Fruit fly (Drosophila melanogaster) whole organism, prepupa: ENCODE measurements around the gene Argl.
A peak's percentile ranks its signal among the peaks of the same experiment; 100 is the strongest.

Experiments
- CG11762 ChIP-seq: fragments of 200-800 bp; sonication (Bioruptor generic); optimal IDR thresholded peaks from 3 replicates; lab custom pipeline; 2016; ENCODE audit warnings: missing biosample characterization, missing genetic modification characterization; ENCODE audit not compliant: insufficient read depth
- CG11902 ChIP-seq: fragments of 200-800 bp; sonication (Bioruptor generic); optimal IDR thresholded peaks from 3 replicates; lab custom pipeline; 2016; ENCODE audit warnings: missing biosample characterization, missing genetic modification characterization
- CG1621 ChIP-seq: fragments of 200-800 bp; sonication (Bioruptor generic); optimal IDR thresholded peaks from 3 replicates; lab custom pipeline; 2018; ENCODE audit warnings: missing biosample characterization, mild to moderate bottlenecking, missing genetic modification characterization
- CG31627 ChIP-seq: fragments of 200-800 bp; sonication (Bioruptor generic); optimal IDR thresholded peaks from 3 replicates; lab custom pipeline; 2016; ENCODE audit warnings: missing biosample characterization, missing genetic modification characterization
- CG32006 ChIP-seq: fragments of 200-800 bp; sonication (Bioruptor generic); optimal IDR thresholded peaks from 3 replicates; lab custom pipeline; 2017; ENCODE audit warnings: missing biosample characterization, mild to moderate bottlenecking, missing genetic modification characterization
- CG34406 ChIP-seq: fragments of 200-800 bp; sonication (Bioruptor generic); optimal IDR thresholded peaks from 3 replicates; lab custom pipeline; 2016; ENCODE audit warnings: missing biosample characterization, missing genetic modification characterization
- CG4318 ChIP-seq: fragments of 200-800 bp; sonication (Bioruptor generic); optimal IDR thresholded peaks from 3 replicates; lab custom pipeline; 2017; ENCODE audit warnings: missing biosample characterization, mild to moderate bottlenecking, missing genetic modification characterization
- CG6163 ChIP-seq: fragments of 200-800 bp; sonication (Bioruptor generic); IDR thresholded peaks from 3 replicates; pipeline ENCODE4 v1.3.6; 2022; ENCODE audit warnings: missing biosample characterization, missing genetic modification characterization
- CG6276 ChIP-seq: fragments of 200-800 bp; sonication (Bioruptor generic); optimal IDR thresholded peaks from 2 replicates; lab custom pipeline; 2017; ENCODE audit warnings: missing biosample characterization, mild to moderate bottlenecking, missing genetic modification characterization
- CG6792 ChIP-seq: fragments of 200-800 bp; sonication (Bioruptor generic); optimal IDR thresholded peaks from 3 replicates; lab custom pipeline; 2016; ENCODE audit warnings: missing biosample characterization, missing genetic modification characterization
- CG8119 ChIP-seq: fragments of 200-800 bp; sonication (Bioruptor generic); IDR thresholded peaks from 3 replicates; pipeline ENCODE4 v1.3.6; 2022; ENCODE audit warnings: missing biosample characterization, missing genetic modification characterization
- CG8319 ChIP-seq: fragments of 200-800 bp; sonication (Bioruptor generic); optimal IDR thresholded peaks from 3 replicates; lab custom pipeline; 2016; ENCODE audit warnings: missing biosample characterization, missing genetic modification characterization
- CG8632 ChIP-seq: fragments of 200-800 bp; sonication (Bioruptor generic); optimal IDR thresholded peaks from 3 replicates; lab custom pipeline; 2016; ENCODE audit warnings: missing biosample characterization, missing genetic modification characterization
- CG9139 ChIP-seq: fragments of 200-800 bp; sonication (Bioruptor generic); optimal IDR thresholded peaks from 3 replicates; lab custom pipeline; 2017; ENCODE audit warnings: missing biosample characterization, mild to moderate bottlenecking, missing genetic modification characterization
- Eip78C ChIP-seq: fragments of 200-800 bp; sonication (Bioruptor generic); peaks from one replicate; lab custom pipeline; 2016; ENCODE audit warnings: missing biosample characterization, missing genetic modification characterization
- Eip93F ChIP-seq: fragments of 200-800 bp; sonication (Bioruptor generic); optimal IDR thresholded peaks from 2 replicates; lab custom pipeline; 2016; ENCODE audit warnings: missing biosample characterization, mild to moderate bottlenecking, missing genetic modification characterization
- Ets21C ChIP-seq: fragments of 200-800 bp; sonication (Bioruptor generic); optimal IDR thresholded peaks from 3 replicates; lab custom pipeline; 2016; ENCODE audit warnings: missing biosample characterization, missing genetic modification characterization
- Gug ChIP-seq: fragments of 200-800 bp; sonication (Bioruptor generic); IDR thresholded peaks from 2 replicates; pipeline ENCODE4 v1.3.6; 2022; ENCODE audit warnings: missing biosample characterization, missing genetic modification characterization
- Hr38 ChIP-seq: sonication (Bioruptor generic); optimal IDR thresholded peaks from 2 replicates; lab custom pipeline; 2016; ENCODE audit warnings: missing biosample characterization, missing genetic modification characterization
- Hr39 ChIP-seq: fragments of 200-800 bp; sonication (Bioruptor generic); optimal IDR thresholded peaks from 2 replicates; lab custom pipeline; 2016; ENCODE audit warnings: missing biosample characterization, missing genetic modification characterization
- Hr4 ChIP-seq: fragments of 200-800 bp; sonication (Bioruptor generic); optimal IDR thresholded peaks from 3 replicates; lab custom pipeline; 2016; ENCODE audit warnings: missing biosample characterization, missing genetic modification characterization
- Met ChIP-seq: fragments of 200-800 bp; sonication (Bioruptor generic); optimal IDR thresholded peaks from 3 replicates; lab custom pipeline; 2016; ENCODE audit warnings: missing biosample characterization, missing genetic modification characterization
- OdsH ChIP-seq: fragments of 200-800 bp; sonication (Bioruptor generic); optimal IDR thresholded peaks from 3 replicates; lab custom pipeline; 2016; ENCODE audit warnings: missing biosample characterization, missing genetic modification characterization
- Sox14 ChIP-seq: fragments of 200-800 bp; sonication (Bioruptor generic); optimal IDR thresholded peaks from 3 replicates; lab custom pipeline; 2016; ENCODE audit warnings: missing biosample characterization, missing genetic modification characterization
- achi ChIP-seq: fragments of 200-800 bp; sonication (Bioruptor generic); optimal IDR thresholded peaks from 3 replicates; lab custom pipeline; 2016; ENCODE audit warnings: missing biosample characterization, missing genetic modification characterization
- acj6 ChIP-seq: fragments of 200-800 bp; sonication (Bioruptor generic); optimal IDR thresholded peaks from 3 replicates; lab custom pipeline; 2016; ENCODE audit warnings: missing biosample characterization, missing genetic modification characterization
- cyc ChIP-seq: fragments of 200-800 bp; sonication (Bioruptor generic); optimal IDR thresholded peaks from 3 replicates; lab custom pipeline; 2016; ENCODE audit warnings: missing biosample characterization, missing genetic modification characterization
- dac ChIP-seq: fragments of 200-800 bp; sonication (Bioruptor generic); optimal IDR thresholded peaks from 2 replicates; lab custom pipeline; 2017; ENCODE audit warnings: missing biosample characterization, mild to moderate bottlenecking, missing genetic modification characterization
- dsx ChIP-seq: fragments of 200-800 bp; optimal IDR thresholded peaks from 3 replicates; lab custom pipeline; 2019; ENCODE audit warnings: missing biosample characterization, mild to moderate bottlenecking, missing genetic modification characterization, moderate library complexity; ENCODE audit not compliant: poor library complexity, severe bottlenecking
- esn ChIP-seq: fragments of 200-800 bp; sonication (Bioruptor generic); optimal IDR thresholded peaks from 2 replicates; lab custom pipeline; 2016; ENCODE audit warnings: missing biosample characterization, mild to moderate bottlenecking, missing genetic modification characterization, moderate library complexity
- fd85E ChIP-seq: fragments of 200-800 bp; sonication (Bioruptor generic); optimal IDR thresholded peaks from 3 replicates; lab custom pipeline; 2016; ENCODE audit warnings: missing biosample characterization, missing genetic modification characterization
- fkh ChIP-seq: fragments of 200-800 bp; sonication (Bioruptor generic); optimal IDR thresholded peaks from 3 replicates; lab custom pipeline; 2017; ENCODE audit warnings: missing biosample characterization, mild to moderate bottlenecking, missing genetic modification characterization, moderate library complexity
- lz ChIP-seq: fragments of 200-800 bp; sonication (Bioruptor generic); optimal IDR thresholded peaks from 3 replicates; lab custom pipeline; 2016; ENCODE audit warnings: missing biosample characterization, missing genetic modification characterization
- pdm3 ChIP-seq: fragments of 200-800 bp; sonication (Bioruptor generic); optimal IDR thresholded peaks from 3 replicates; lab custom pipeline; 2016; ENCODE audit warnings: missing biosample characterization, missing genetic modification characterization
- spab ChIP-seq: fragments of 200-800 bp; sonication (Bioruptor generic); optimal IDR thresholded peaks from 2 replicates; lab custom pipeline; 2017; ENCODE audit warnings: missing biosample characterization, mild to moderate bottlenecking, missing genetic modification characterization, missing genetic modification reagents
- ss ChIP-seq, 2 experiments: fragments of 200-800 bp; sonication (Bioruptor generic); optimal IDR thresholded peaks; 2 replicates in 1 of 2; 3 replicates in 1 of 2; lab custom pipeline; 2017 to 2018; ENCODE audit warnings: mild to moderate bottlenecking in 2 of 2, missing biosample characterization in 2 of 2, missing genetic modification characterization in 2 of 2, moderate library complexity in 1 of 2
- svp ChIP-seq: fragments of 200-800 bp; sonication (Bioruptor generic); peaks from one replicate; lab custom pipeline; 2016; ENCODE audit warnings: missing biosample characterization, missing genetic modification characterization
- topi ChIP-seq: fragments of 200-800 bp; sonication (Bioruptor generic); optimal IDR thresholded peaks from 3 replicates; lab custom pipeline; 2016; ENCODE audit warnings: missing biosample characterization, missing genetic modification characterization
- vri ChIP-seq: fragments of 200-800 bp; sonication (Bioruptor generic); optimal IDR thresholded peaks from 3 replicates; lab custom pipeline; 2016; ENCODE audit warnings: missing biosample characterization, mild to moderate bottlenecking, missing genetic modification characterization

Gene Argl

dm6 chr2L:8947989-8948388 is 6.1 kb upstream of the Argl start:
- TF ChIP-seq Eip78C (GFP tag; lab: Kevin White, UChicago) (peak; percentile 32), Hr39 (GFP tag; lab: Kevin White, UChicago) (no peak)

dm6 chr2L:8946718-8947316 is 4.9 kb upstream of the Argl start, which contains the start of gene CG46397:
Gene CG46397 (plus strand): TSS chr2L:8947266.
- peak; percentile 89 for TF ChIP-seq vri
- TF ChIP-seq svp = peak; percentile 18
- TF ChIP-seq OdsH (GFP tag; lab: Kevin White, UChicago) = no peak

- no peak for TF ChIP-seq CG6276 (GFP tag; lab: Kevin White, UChicago)
- TF ChIP-seq lz (GFP tag; lab: Kevin White, UChicago) = no peak
- peak; percentile 76 for TF ChIP-seq fkh
- TF ChIP-seq CG32006 = no peak
- TF ChIP-seq ss (GFP tag; optimal IDR thresholded peaks at IDR 0.05; lab: Kevin White, UChicago) = no peak
- peak; percentile 39 for TF ChIP-seq vri
- TF ChIP-seq CG9139 (GFP tag; lab: Kevin White, UChicago) = no peak
- peak; percentile 41 for TF ChIP-seq Sox14 (GFP tag; lab: Kevin White, UChicago)
- TF ChIP-seq esn (GFP tag; lab: Kevin White, UChicago) = peak; percentile 23
- peak; percentile 33 for TF ChIP-seq svp
- TF ChIP-seq acj6 (GFP tag; lab: Kevin White, UChicago) = no peak
- no peak for TF ChIP-seq CG6792
- TF ChIP-seq Ets21C (GFP tag; lab: Kevin White, UChicago) = no peak
- no peak for TF ChIP-seq dac
- TF ChIP-seq cyc (GFP tag; lab: Kevin White, UChicago) = no peak
- TF ChIP-seq Eip93F (GFP tag; lab: Kevin White, UChicago) = no peak
- peak; percentile 4 for TF ChIP-seq topi (GFP tag; lab: Kevin White, UChicago)
- peak; percentile 19 for TF ChIP-seq Eip78C (GFP tag; lab: Kevin White, UChicago)
- TF ChIP-seq CG11902 (GFP tag; lab: Kevin White, UChicago) = no peak
Observed at dm6 chr2L:8943110-8943509, 1.2 kb upstream of the Argl start, which contains the start of gene CG9515. Gene CG9515 (minus strand): TSS chr2L:8943257.

- peak; percentile 46 for TF ChIP-seq vri
- peak; percentile 72 for TF ChIP-seq svp
- no peak for TF ChIP-seq CG4318 (GFP tag; lab: Kevin White, UChicago)
- no peak for TF ChIP-seq Gug
- TF ChIP-seq pdm3 = no peak
Observed at dm6 chr2L:8940680-8941079, 1.2 kb downstream of the Argl start.

- TF ChIP-seq svp (peak; percentile 51), CG31627 (GFP tag; lab: Kevin White, UChicago) (no peak), fkh (peak; percentile 47), Eip78C (GFP tag; lab: Kevin White, UChicago) (peak; percentile 26)
Observed at dm6 chr2L:8937837-8938413, 4.0 kb downstream of the Argl start.

- TF ChIP-seq CG8632 (GFP tag; lab: Kevin White, UChicago) = peak; percentile 61
- TF ChIP-seq Hr4 (GFP tag; lab: Kevin White, UChicago) = peak; percentile 53
- 0 out of 3 replicates have a peak, but pooled peaks have one; percentile 30 for TF ChIP-seq CG6163 (GFP tag; lab: Robert Waterston, UW)
- TF ChIP-seq dac = no peak
- TF ChIP-seq achi (GFP tag; lab: Kevin White, UChicago) = peak; percentile 49
- no peak for TF ChIP-seq fd85E (GFP tag; lab: Kevin White, UChicago)
- TF ChIP-seq CG8119 = peak; percentile 64
- TF ChIP-seq fkh = no peak
- no peak for TF ChIP-seq dsx
- no peak for TF ChIP-seq CG1621
- peak; percentile 65 for TF ChIP-seq pdm3
- peak; percentile 58 for TF ChIP-seq OdsH (GFP tag; lab: Kevin White, UChicago)
- TF ChIP-seq ss (GFP tag; optimal IDR thresholded peaks at IDR 0.05; lab: Kevin White, UChicago) = no peak
- TF ChIP-seq CG34406 (GFP tag; lab: Kevin White, UChicago) = peak; percentile 57
- no peak for TF ChIP-seq Hr38 (GFP tag; lab: Kevin White, UChicago)
- TF ChIP-seq Gug = 0 out of 2 replicates have a peak, but pooled peaks have one; percentile 28
- peak; percentile 75 for TF ChIP-seq esn (GFP tag; lab: Kevin White, UChicago)
- peak; percentile 61 for TF ChIP-seq Sox14 (GFP tag; lab: Kevin White, UChicago)
- TF ChIP-seq CG8319 (GFP tag; lab: Kevin White, UChicago) = no peak
- peak; percentile 63 for TF ChIP-seq acj6 (GFP tag; lab: Kevin White, UChicago)
- TF ChIP-seq CG11762 (GFP tag; lab: Kevin White, UChicago) = peak; percentile 23
- no peak for TF ChIP-seq spab
- TF ChIP-seq Met (GFP tag; lab: Kevin White, UChicago) = peak; percentile 76
- peak; percentile 56 for TF ChIP-seq CG32006
Observed at dm6 chr2L:8937003-8937402, 4.9 kb downstream of the Argl start, which contains the start of gene Tsp29Fb. Gene Tsp29Fb (plus strand): TSS chr2L:8937390.
